Fruit fly (Drosophila melanogaster) whole organism, pupa: ENCODE data around the gene crb.

Experiments
- CG13204 ChIP-seq: fragments of 200-800 bp; sonication (Bioruptor generic); optimal IDR thresholded peaks from 2 replicates; lab custom pipeline; 2018; ENCODE audit warnings: missing biosample characterization, mild to moderate bottlenecking, missing genetic modification characterization, moderate library complexity
- CG32121 ChIP-seq: fragments of 200-800 bp; sonication (Bioruptor generic); IDR thresholded peaks from 2 replicates; pipeline ENCODE4 v1.3.6; 2022; ENCODE audit warnings: missing biosample characterization, missing genetic modification characterization
- CG4496 ChIP-seq: fragments of 200-800 bp; sonication (Bioruptor generic); IDR thresholded peaks from 3 replicates; pipeline ENCODE4 v1.3.6; 2022; ENCODE audit warnings: missing biosample characterization, missing genetic modification characterization
- CG8159 ChIP-seq: fragments of 200-800 bp; sonication (Bioruptor generic); optimal IDR thresholded peaks from 3 replicates; lab custom pipeline; 2018; ENCODE audit warnings: missing biosample characterization, mild to moderate bottlenecking, missing genetic modification characterization, moderate library complexity
- CG8301 ChIP-seq: fragments of 200-800 bp; sonication (Bioruptor generic); optimal IDR thresholded peaks from 2 replicates; lab custom pipeline; 2018; ENCODE audit warnings: missing biosample characterization, mild to moderate bottlenecking, missing genetic modification characterization
- Ets98B ChIP-seq: fragments of 200-800 bp; sonication (Bioruptor generic); IDR thresholded peaks from 2 replicates; pipeline ENCODE4 v1.3.6; 2022; ENCODE audit warnings: missing biosample characterization, missing genetic modification characterization

DNA sequence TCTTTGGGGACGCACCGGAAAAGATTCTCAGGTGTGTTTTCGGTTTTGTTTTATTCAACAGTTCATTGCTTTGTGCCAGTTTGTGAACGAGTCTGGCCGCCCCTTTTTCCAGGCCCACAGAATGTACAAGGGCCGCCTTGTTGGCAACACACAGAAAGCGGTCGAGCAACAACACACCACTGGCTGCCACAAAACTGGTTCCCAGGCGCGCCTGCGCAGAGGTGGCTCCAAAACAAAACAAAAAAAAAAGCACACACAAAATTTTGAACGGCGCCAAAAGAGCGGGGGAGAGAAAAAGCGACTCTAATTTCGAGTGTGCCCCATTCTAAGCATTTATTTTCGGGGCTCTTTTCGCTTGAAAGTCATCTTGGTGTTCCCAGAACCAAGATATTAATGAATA is 4.3 kb downstream of the crb start:
- TF ChIP-seq CG8301 (no peak), Ets98B (GFP tag; lab: Robert Waterston, UW) (no peak), CG4496 (no peak), CG13204 (GFP tag; lab: Kevin White, UChicago) (peak; percentile 12), CG32121 (GFP tag; lab: Robert Waterston, UW) (no peak), CG8159 (no peak)
